Fruit fly (Drosophila melanogaster): ENCODE measurements around the gene Raf.

Raf gene

dm6 chrX:2344370-2344769 is 49.1 kb downstream of the Raf start, which contains the start of gene mRpL14 (continued):
- TF ChIP-seq CG13424 (tag; optimal IDR thresholded peaks at IDR 0.05) (no peak), ab (GFP tag; optimal IDR thresholded peaks at IDR 0.05) (no peak), CG15269 (tag; optimal IDR thresholded peaks at IDR 0.05) (no peak), nerfin-1 (tag; optimal IDR thresholded peaks at IDR 0.05) (no peak), CG4404 (GFP tag; IDR thresholded peaks at IDR 0.05) (no peak), tup (GFP tag; optimal IDR thresholded peaks at IDR 0.05) (no peak), vvl (GFP tag; IDR thresholded peaks at IDR 0.05) (peak; percentile 26; the same call in 1 of the 2 replicates), CG2875 (GFP tag; optimal IDR thresholded peaks at IDR 0.05) (no peak), caup (GFP tag; optimal IDR thresholded peaks at IDR 0.05; ENCODE audit: severe bottlenecking) (no peak), CG30403 (GFP tag; optimal IDR thresholded peaks at IDR 0.05) (no peak), gem (tag; optimal IDR thresholded peaks at IDR 0.05) (no peak), CG3995 (GFP tag; optimal IDR thresholded peaks at IDR 0.05) (no peak), danr (GFP tag; IDR thresholded peaks at IDR 0.05) (no peak), ranshi (GFP tag; IDR thresholded peaks at IDR 0.05) (no peak), pita (GFP tag; optimal IDR thresholded peaks at IDR 0.05) (no peak), CG34422 (GFP tag; IDR thresholded peaks at IDR 0.05) (no peak), ara (GFP tag; IDR thresholded peaks at IDR 0.05) (no peak), CG12104 (GFP tag; optimal IDR thresholded peaks at IDR 0.05) (no peak), CG11398 (GFP tag; optimal IDR thresholded peaks at IDR 0.05) (no peak), phol (tag; optimal IDR thresholded peaks at IDR 0.05) (no peak), CG4820 (GFP tag; optimal IDR thresholded peaks at IDR 0.05) (no peak), CG6765 (GFP tag; optimal IDR thresholded peaks at IDR 0.05) (no peak), unc-4 (GFP tag; IDR thresholded peaks at IDR 0.05; ENCODE audit: partially characterized antibody) (0 out of 2 replicates have a peak, but pooled peaks have one; percentile 32), HLH4C (GFP tag; IDR thresholded peaks at IDR 0.05; ENCODE audit: partially characterized antibody) (0 out of 3 replicates have a peak, but pooled peaks have one; percentile 14), CG16813 (GFP tag; IDR thresholded peaks at IDR 0.05; ENCODE audit: partially characterized antibody) (no peak), CG18619 (GFP tag; optimal IDR thresholded peaks at IDR 0.05) (no peak), ftz-f1 (GFP tag; optimal IDR thresholded peaks at IDR 0.05) (no peak), CG17912 (GFP tag; optimal IDR thresholded peaks at IDR 0.05) (no peak), Lim3 (GFP tag; IDR thresholded peaks at IDR 0.05) (no peak), CG9797 (GFP tag; optimal IDR thresholded peaks at IDR 0.05) (no peak), CG10431 (GFP tag; optimal IDR thresholded peaks at IDR 0.05) (no peak), CG32532 (GFP tag; IDR thresholded peaks at IDR 0.05) (no peak), CG9215 (GFP tag; IDR thresholded peaks at IDR 0.05) (no peak), CG31388 (GFP tag; optimal IDR thresholded peaks at IDR 0.05) (no peak), CG18262 (tag; optimal IDR thresholded peaks at IDR 0.05) (no peak), dimm (GFP tag; IDR thresholded peaks at IDR 0.05) (no peak), pfk (GFP tag; optimal IDR thresholded peaks at IDR 0.05) (no peak), Antp (GFP tag; optimal IDR thresholded peaks at IDR 0.05) (no peak), CG2116 (GFP tag; optimal IDR thresholded peaks at IDR 0.05) (peak; percentile 14), ems (GFP tag; optimal IDR thresholded peaks at IDR 0.05) (no peak), lov (optimal IDR thresholded peaks at IDR 0.05) (no peak), lov (GFP tag; IDR thresholded peaks at IDR 0.05) (no peak), ATbp (GFP tag; optimal IDR thresholded peaks at IDR 0.05) (no peak), Hr39 (optimal IDR thresholded peaks at IDR 0.05) (no peak), zen (tag; optimal IDR thresholded peaks at IDR 0.05) (no peak), GATAe (GFP tag; conservative IDR thresholded peaks at IDR 0.05) (no peak), Xrp1 (GFP tag; IDR thresholded peaks at IDR 0.05) (no peak), CG6813 (GFP tag; optimal IDR thresholded peaks at IDR 0.05) (no peak), NK7.1 (GFP tag; optimal IDR thresholded peaks at IDR 0.05) (no peak), CG5180 (GFP tag; optimal IDR thresholded peaks at IDR 0.05) (no peak), MBD-R2 (GFP tag; IDR thresholded peaks at IDR 0.05) (peak; percentile 62), CG17359 (tag; optimal IDR thresholded peaks at IDR 0.05) (no peak)
